Worm (Caenorhabditis elegans) whole organism, L3 larva: ENCODE data around the gene npp-1.

Experiments used
- R02D3.7 ChIP-seq: fragments of 150-350 bp; optimal IDR thresholded peaks from 2 replicates; lab custom pipeline; 2014; ENCODE audit warnings: missing biosample characterization, missing genetic modification characterization
- ZK546.5 ChIP-seq: sonication (generic microtip); optimal IDR thresholded peaks from 2 replicates; lab custom pipeline; 2017; ENCODE audit warnings: missing biosample characterization, missing genetic modification characterization
- aly-2 ChIP-seq: fragments of 150-350 bp; optimal IDR thresholded peaks from 2 replicates; lab custom pipeline; 2014; ENCODE audit warnings: missing biosample characterization, missing genetic modification characterization
- ama-1 ChIP-seq: fragments of 150-350 bp; optimal IDR thresholded peaks from 2 replicates; lab custom pipeline; 2018
- ceh-16 ChIP-seq: sonication (generic microtip); optimal IDR thresholded peaks from 2 replicates; lab custom pipeline; 2017; ENCODE audit warnings: missing biosample characterization, missing genetic modification characterization
- ceh-28 ChIP-seq: fragments of 150-350 bp; optimal IDR thresholded peaks from 2 replicates; lab custom pipeline; 2014; ENCODE audit warnings: missing biosample characterization, missing genetic modification reagents, missing genetic modification characterization
- ceh-82 ChIP-seq: fragments of 150-350 bp; optimal IDR thresholded peaks from 2 replicates; lab custom pipeline; 2014; ENCODE audit warnings: missing biosample characterization, missing genetic modification characterization
- ceh-9 ChIP-seq: sonication (generic microtip); optimal IDR thresholded peaks from 2 replicates; lab custom pipeline; 2018; ENCODE audit warnings: missing biosample characterization, missing genetic modification characterization
- egl-5 ChIP-seq: fragments of 150-350 bp; optimal IDR thresholded peaks from 2 replicates; lab custom pipeline; 2017; ENCODE audit warnings: missing biosample characterization, missing genetic modification reagents, missing genetic modification characterization, inconsistent platforms
- elt-2 ChIP-seq: sonication (generic microtip); optimal IDR thresholded peaks from 2 replicates; lab custom pipeline; 2016; ENCODE audit warnings: missing genetic modification reagents, mild to moderate bottlenecking, missing genetic modification characterization, missing compliant biosample characterization
- elt-3 ChIP-seq, 3 experiments: fragments of 150-350 bp in 1 of 3; sonication (generic microtip) in 2 of 3; optimal IDR thresholded peaks; 2 replicates in 2 of 3; 4 replicates in 1 of 3; lab custom pipeline; 2014 to 2017; ENCODE audit warnings: missing biosample characterization in 3 of 3, missing genetic modification characterization in 3 of 3
- eor-1 ChIP-seq, 2 experiments: fragments of 150-350 bp; optimal IDR thresholded peaks; 2 replicates each; lab custom pipeline; 2014 to 2018; ENCODE audit warnings: missing biosample characterization in 2 of 2, missing genetic modification characterization in 2 of 2
- fkh-10 ChIP-seq: sonication (generic microtip); optimal IDR thresholded peaks from 2 replicates; lab custom pipeline; 2017; ENCODE audit warnings: missing biosample characterization, missing genetic modification reagents, missing genetic modification characterization
- fkh-2 ChIP-seq: fragments of 150-350 bp; optimal IDR thresholded peaks from 2 replicates; lab custom pipeline; 2014; ENCODE audit warnings: missing biosample characterization, missing genetic modification reagents, missing genetic modification characterization
- fos-1 ChIP-seq: fragments of 150-350 bp; optimal IDR thresholded peaks from 2 replicates; lab custom pipeline; 2014; ENCODE audit warnings: missing biosample characterization, missing genetic modification characterization
- hmg-11 ChIP-seq: sonication (generic microtip); optimal IDR thresholded peaks from 2 replicates; lab custom pipeline; 2016; ENCODE audit warnings: missing genetic modification characterization, missing compliant biosample characterization
- jun-1 ChIP-seq: fragments of 150-350 bp; optimal IDR thresholded peaks from 2 replicates; lab custom pipeline; 2014; ENCODE audit warnings: missing biosample characterization, missing genetic modification reagents, missing genetic modification characterization
- lin-15B ChIP-seq: fragments of 150-350 bp; optimal IDR thresholded peaks from 2 replicates; lab custom pipeline; 2014; ENCODE audit warnings: missing biosample characterization, missing genetic modification characterization
- lin-39 ChIP-seq: fragments of 150-350 bp; optimal IDR thresholded peaks from 2 replicates; lab custom pipeline; 2018; ENCODE audit warnings: missing biosample characterization, missing genetic modification reagents, missing genetic modification characterization
- lsy-12 ChIP-seq: sonication (generic microtip); optimal IDR thresholded peaks from 2 replicates; lab custom pipeline; 2016; ENCODE audit warnings: mild to moderate bottlenecking, missing genetic modification characterization, missing compliant biosample characterization
- nfya-1 ChIP-seq: sonication (generic microtip); optimal IDR thresholded peaks from 2 replicates; lab custom pipeline; 2017; ENCODE audit warnings: missing genetic modification characterization, mild to moderate bottlenecking, missing compliant biosample characterization, antibody characterized with exemption, moderate library complexity; ENCODE audit not compliant: insufficient read depth
- nhr-11 ChIP-seq: fragments of 150-350 bp; optimal IDR thresholded peaks from 2 replicates; lab custom pipeline; 2014; ENCODE audit warnings: missing biosample characterization, missing genetic modification characterization
- nhr-12 ChIP-seq: fragments of 150-350 bp; optimal IDR thresholded peaks from 2 replicates; lab custom pipeline; 2014; ENCODE audit warnings: missing biosample characterization, missing genetic modification characterization
- nhr-23 ChIP-seq: fragments of 150-350 bp; optimal IDR thresholded peaks from 2 replicates; lab custom pipeline; 2014; ENCODE audit warnings: missing biosample characterization, missing genetic modification reagents, missing genetic modification characterization
- nhr-237 ChIP-seq: fragments of 150-350 bp; optimal IDR thresholded peaks from 2 replicates; lab custom pipeline; 2014; ENCODE audit warnings: missing biosample characterization, missing genetic modification characterization
- nhr-25 ChIP-seq: sonication (generic microtip); optimal IDR thresholded peaks from 2 replicates; lab custom pipeline; 2017; ENCODE audit warnings: missing biosample characterization, missing genetic modification characterization
- nhr-43 ChIP-seq: sonication (generic microtip); optimal IDR thresholded peaks from 2 replicates; lab custom pipeline; 2016; ENCODE audit warnings: mild to moderate bottlenecking, missing genetic modification characterization, missing compliant biosample characterization; ENCODE audit not compliant: poor library complexity, severe bottlenecking
- nhr-67 ChIP-seq: fragments of 150-350 bp; optimal IDR thresholded peaks from 2 replicates; lab custom pipeline; 2014; ENCODE audit warnings: missing biosample characterization, missing genetic modification characterization
- nhr-76 ChIP-seq: fragments of 150-350 bp; sonication (generic microtip); optimal IDR thresholded peaks from 5 replicates; lab custom pipeline; 2014; ENCODE audit warnings: missing biosample characterization, missing genetic modification characterization
- nhr-77 ChIP-seq: fragments of 150-350 bp; optimal IDR thresholded peaks from 2 replicates; lab custom pipeline; 2014; ENCODE audit warnings: missing biosample characterization, missing genetic modification characterization
- pha-4 ChIP-seq: fragments of 150-350 bp; optimal IDR thresholded peaks from 2 replicates; lab custom pipeline; 2014; ENCODE audit warnings: missing biosample characterization, missing genetic modification reagents, missing genetic modification characterization
- pqm-1 ChIP-seq: fragments of 150-350 bp; optimal IDR thresholded peaks from 2 replicates; lab custom pipeline; 2017; ENCODE audit warnings: missing biosample characterization, missing genetic modification characterization, inconsistent platforms
- sea-2 ChIP-seq: fragments of 150-350 bp; sonication (generic microtip); optimal IDR thresholded peaks from 4 replicates; lab custom pipeline; 2014; ENCODE audit warnings: missing biosample characterization, missing genetic modification reagents, missing genetic modification characterization
- skn-1 ChIP-seq: fragments of 150-350 bp; optimal IDR thresholded peaks from 2 replicates; lab custom pipeline; 2014; ENCODE audit warnings: missing biosample characterization, missing genetic modification characterization
- snpc-4 ChIP-seq: fragments of 150-350 bp; optimal IDR thresholded peaks from 2 replicates; lab custom pipeline; 2014; ENCODE audit warnings: missing biosample characterization, missing genetic modification characterization
- tbx-2 ChIP-seq: sonication (generic microtip); optimal IDR thresholded peaks from 2 replicates; lab custom pipeline; 2016; ENCODE audit warnings: mild to moderate bottlenecking, missing genetic modification characterization, missing compliant biosample characterization
- unc-39 ChIP-seq: sonication (generic microtip); optimal IDR thresholded peaks from 4 replicates; lab custom pipeline; 2017; ENCODE audit warnings: missing biosample characterization, missing genetic modification characterization
- unc-62 ChIP-seq: fragments of 150-350 bp; sonication (generic microtip); optimal IDR thresholded peaks from 4 replicates; lab custom pipeline; 2014; ENCODE audit warnings: missing biosample characterization, missing genetic modification reagents, missing genetic modification characterization
- zag-1 ChIP-seq: fragments of 150-350 bp; optimal IDR thresholded peaks from 2 replicates; lab custom pipeline; 2014; ENCODE audit warnings: missing biosample characterization, missing genetic modification characterization
- ztf-11 ChIP-seq: fragments of 150-350 bp; optimal IDR thresholded peaks from 2 replicates; lab custom pipeline; 2014; ENCODE audit warnings: missing biosample characterization, missing genetic modification characterization
- ztf-4 ChIP-seq: fragments of 150-350 bp; optimal IDR thresholded peaks from 2 replicates; lab custom pipeline; 2014; ENCODE audit warnings: missing biosample characterization, missing genetic modification characterization

Gene npp-1

DNA sequence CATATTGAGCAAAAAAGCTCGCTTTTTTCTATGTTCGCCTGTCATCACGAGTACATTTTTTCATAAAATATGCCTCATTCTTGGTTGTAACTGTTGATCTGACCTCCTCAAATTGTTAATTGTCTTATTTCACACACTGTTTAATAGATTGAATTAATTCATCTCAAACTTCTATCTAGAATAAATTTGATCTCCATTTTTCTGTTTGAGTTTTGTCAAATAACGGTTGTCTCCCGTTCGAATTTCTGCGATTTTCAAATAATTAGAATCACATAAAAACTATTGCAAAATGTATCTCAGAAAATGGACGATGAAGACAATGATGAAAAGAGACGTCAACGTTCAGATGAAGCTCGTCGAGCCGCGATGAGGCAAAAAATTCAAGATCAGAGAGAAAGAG lies 3.6 kb downstream of the npp-1 start, which contains the start of gene K07F5.14:
Gene K07F5.14, plus strand, starts transcription at position 301 of the 400 bp plus-strand sequence.
- TF ChIP-seq ama-1 (no peak), elt-2 (tag; lab: Kevin White, UChicago) (no peak), nhr-43 (tag; lab: Kevin White, UChicago) (no peak), fkh-2 (no peak), lsy-12 (tag; lab: Kevin White, UChicago) (no peak), unc-39 (tag; lab: Kevin White, UChicago) (no peak), elt-3 (tag; optimal IDR thresholded peaks at IDR 0.05; lab: Kevin White, UChicago) (no peak), nhr-67 (tag; lab: Kevin White, UChicago) (no peak), snpc-4 (no peak), fos-1 (no peak), eor-1 (tag; optimal IDR thresholded peaks at IDR 0.05; lab: Kevin White, UChicago) (no peak), ceh-82 (tag; lab: Kevin White, UChicago) (no peak), nhr-12 (tag; lab: Kevin White, UChicago) (no peak), ztf-4 (no peak), nhr-25 (tag; lab: Kevin White, UChicago) (no peak), hmg-11 (tag; lab: Kevin White, UChicago) (no peak), nhr-237 (tag; lab: Kevin White, UChicago) (no peak), fkh-10 (GFP tag; lab: Kevin White, UChicago) (no peak), egl-5 (tag; lab: Kevin White, UChicago) (no peak)

ce11 chrIV:9863817-9864216 lies 5.5 kb downstream of the npp-1 start, which contains the start of gene K07F5.16:
Gene K07F5.16 (plus strand): TSS chrIV:9864117.
- no peak for TF ChIP-seq ceh-82 (tag; lab: Kevin White, UChicago)
- no peak for TF ChIP-seq lin-39 (tag; lab: Kevin White, UChicago)
- no peak for TF ChIP-seq skn-1 (tag; lab: Kevin White, UChicago)

- no peak for TF ChIP-seq nhr-23 (tag; lab: Kevin White, UChicago)
- TF ChIP-seq pqm-1 (tag; lab: Kevin White, UChicago): no peak
- no peak for TF ChIP-seq lsy-12 (tag; lab: Kevin White, UChicago)
- TF ChIP-seq tbx-2: no peak
- TF ChIP-seq nhr-11 (tag; lab: Kevin White, UChicago): no peak
- TF ChIP-seq egl-5 (tag; lab: Kevin White, UChicago): no peak
- no peak for TF ChIP-seq ama-1
- TF ChIP-seq pha-4 (tag; lab: Kevin White, UChicago): no peak
- TF ChIP-seq nfya-1: no peak
- no peak for TF ChIP-seq lin-15B
- TF ChIP-seq sea-2 (GFP tag; lab: Kevin White, UChicago): no peak
- TF ChIP-seq ceh-28 (tag; lab: Kevin White, UChicago): no peak
- no peak for TF ChIP-seq eor-1 (tag; optimal IDR thresholded peaks at IDR 0.05; lab: Kevin White, UChicago)
- no peak for TF ChIP-seq ceh-82 (tag; lab: Kevin White, UChicago)
- TF ChIP-seq elt-3 (tag; optimal IDR thresholded peaks at IDR 0.05; lab: Kevin White, UChicago): no peak
Measured at ce11 chrIV:9864778-9865177, 6.5 kb downstream of the npp-1 start, which contains the start of the genes K07F5.15 and K07F5.22. Gene K07F5.15 (plus strand): TSS chrIV:9865078. Gene K07F5.22 (plus strand): TSS chrIV:9865078.

DNA sequence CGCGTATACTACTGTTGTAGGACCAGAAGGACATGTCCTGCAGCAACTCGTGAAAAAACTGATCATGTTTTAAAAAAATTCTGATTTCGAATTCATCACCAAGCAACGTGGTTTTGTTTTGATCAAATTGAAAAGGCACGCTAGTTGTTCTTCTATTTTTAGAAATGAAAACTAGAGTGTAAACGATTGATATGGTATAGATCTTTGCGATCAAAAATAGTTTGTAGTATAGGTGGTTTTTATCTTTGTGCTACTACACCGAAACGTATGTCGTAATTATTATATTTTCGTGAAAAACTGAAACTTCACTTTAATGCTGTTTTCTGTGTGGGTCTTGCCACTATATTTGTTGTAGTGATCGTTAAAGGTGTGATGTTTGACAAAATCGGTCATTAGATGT lies 8.6 kb downstream of the npp-1 start:
- TF ChIP-seq nhr-77 (no peak), lin-15B (no peak), fkh-10 (GFP tag; lab: Kevin White, UChicago) (no peak), lin-39 (tag; lab: Kevin White, UChicago) (no peak), pqm-1 (tag; lab: Kevin White, UChicago) (no peak), hmg-11 (tag; lab: Kevin White, UChicago) (no peak), elt-3 (tag; optimal IDR thresholded peaks at IDR 0.05; lab: Kevin White, UChicago) (no peak), R02D3.7 (tag; lab: Kevin White, UChicago) (no peak)

- no peak for TF ChIP-seq hmg-11 (tag; lab: Kevin White, UChicago)
- TF ChIP-seq fos-1: no peak
- TF ChIP-seq fkh-10 (GFP tag; lab: Kevin White, UChicago): no peak
- TF ChIP-seq nhr-76: no peak
- no peak for TF ChIP-seq nhr-67 (tag; lab: Kevin White, UChicago)
- TF ChIP-seq zag-1 (tag; lab: Kevin White, UChicago): no peak
- TF ChIP-seq ceh-28 (tag; lab: Kevin White, UChicago): peak; percentile 48
- TF ChIP-seq pha-4 (tag; lab: Kevin White, UChicago): no peak
- peak; percentile 99 for TF ChIP-seq nhr-23 (tag; lab: Kevin White, UChicago)
- no peak for TF ChIP-seq ztf-11 (tag; lab: Kevin White, UChicago)
- no peak for TF ChIP-seq ceh-9 (tag; lab: Kevin White, UChicago)
- no peak for TF ChIP-seq nhr-11 (tag; lab: Kevin White, UChicago)
- TF ChIP-seq lsy-12 (tag; lab: Kevin White, UChicago): peak; percentile 30
- TF ChIP-seq unc-62 (GFP tag; lab: Kevin White, UChicago): peak; percentile 3
- TF ChIP-seq skn-1 (tag; lab: Kevin White, UChicago): no peak
- peak; percentile 29 for TF ChIP-seq nfya-1
- TF ChIP-seq jun-1: no peak
- no peak for TF ChIP-seq lin-15B
- no peak for TF ChIP-seq sea-2 (GFP tag; lab: Kevin White, UChicago)
- TF ChIP-seq R02D3.7 (tag; lab: Kevin White, UChicago): no peak
- no peak for TF ChIP-seq nhr-237 (tag; lab: Kevin White, UChicago)
- peak; percentile 77 for TF ChIP-seq ztf-4
- TF ChIP-seq fkh-2: no peak
- no peak for TF ChIP-seq pqm-1 (tag; lab: Kevin White, UChicago)
- no peak for TF ChIP-seq ZK546.5
- TF ChIP-seq ama-1: no peak
- TF ChIP-seq elt-2 (tag; lab: Kevin White, UChicago): no peak
- TF ChIP-seq ceh-16 (tag; lab: Kevin White, UChicago): no peak
- TF ChIP-seq aly-2 (tag; lab: Kevin White, UChicago): no peak
Measured at ce11 chrIV:9867915-9868314, 9.6 kb downstream of the npp-1 start.
